Fruit fly (Drosophila melanogaster) whole organism, embryonic: Measurements from ENCODE around the gene Rpn9.
A peak's percentile ranks its signal among the peaks of the same experiment; 100 is the strongest.

ENCODE experiments used
- Antp ChIP-seq: fragments of 200-800 bp; sonication (Bioruptor generic); optimal IDR thresholded peaks from 3 replicates; lab custom pipeline; 2016; ENCODE audit warnings: missing biosample characterization, missing genetic modification characterization
- B-H2 ChIP-seq: fragments of 200-800 bp; sonication (Bioruptor generic); optimal IDR thresholded peaks from 2 replicates; lab custom pipeline; 2018; ENCODE audit warnings: missing biosample characterization, mild to moderate bottlenecking, missing genetic modification characterization
- Bdp1 ChIP-seq: fragments of 200-800 bp; sonication (Bioruptor generic); optimal IDR thresholded peaks from 3 replicates; lab custom pipeline; 2016; ENCODE audit warnings: missing biosample characterization, missing genetic modification characterization
- Bteb2 ChIP-seq: fragments of 200-800 bp; sonication (Bioruptor generic); optimal IDR thresholded peaks from 2 replicates; lab custom pipeline; 2016; ENCODE audit warnings: missing biosample characterization, missing genetic modification characterization
- CG11085 ChIP-seq: fragments of 200-800 bp; sonication (Bioruptor generic); IDR thresholded peaks from 2 replicates; pipeline ENCODE4 v1.3.6; 2022; ENCODE audit warnings: missing biosample characterization, missing genetic modification characterization
- CG11398 ChIP-seq: fragments of 200-800 bp; sonication (Bioruptor generic); optimal IDR thresholded peaks from 2 replicates; lab custom pipeline; 2016; ENCODE audit warnings: missing biosample characterization, missing genetic modification characterization
- CG11723 ChIP-seq: fragments of 200-800 bp; sonication (Bioruptor generic); optimal IDR thresholded peaks from 2 replicates; lab custom pipeline; 2017; ENCODE audit warnings: missing biosample characterization, mild to moderate bottlenecking, missing genetic modification characterization
- CG1233 ChIP-seq: fragments of 200-800 bp; sonication (Bioruptor generic); optimal IDR thresholded peaks from 4 replicates; lab custom pipeline; 2018; ENCODE audit warnings: missing biosample characterization, mild to moderate bottlenecking, missing genetic modification characterization
- CG17186 ChIP-seq: fragments of 200-800 bp; sonication (Bioruptor generic); optimal IDR thresholded peaks from 3 replicates; lab custom pipeline; 2017; ENCODE audit warnings: missing biosample characterization, missing genetic modification reagents, missing genetic modification characterization
- CG17328 ChIP-seq: fragments of 200-800 bp; sonication (Bioruptor generic); IDR thresholded peaks from 2 replicates; pipeline ENCODE4 v1.3.6; 2022; ENCODE audit warnings: missing biosample characterization, missing genetic modification characterization
- CG17361 ChIP-seq: fragments of 200-800 bp; sonication (Bioruptor generic); IDR thresholded peaks from 3 replicates; pipeline ENCODE4 v1.3.6; 2022; ENCODE audit warnings: missing biosample characterization, missing genetic modification characterization
- CG2120 ChIP-seq: fragments of 200-800 bp; sonication (Bioruptor generic); optimal IDR thresholded peaks from 3 replicates; lab custom pipeline; 2016; ENCODE audit warnings: missing biosample characterization, missing genetic modification characterization
- CG2129 ChIP-seq: fragments of 200-800 bp; sonication (Bioruptor generic); IDR thresholded peaks from 2 replicates; pipeline ENCODE4 v1.3.6; 2022; ENCODE audit warnings: missing biosample characterization, missing genetic modification characterization; ENCODE audit not compliant: partially characterized antibody
- CG32772 ChIP-seq: fragments of 200-800 bp; sonication (Bioruptor generic); IDR thresholded peaks from 2 replicates; pipeline ENCODE4 v1.3.6; 2022; ENCODE audit warnings: missing biosample characterization, missing genetic modification characterization
- CG4730 ChIP-seq: fragments of 200-800 bp; sonication (Bioruptor generic); IDR thresholded peaks from 2 replicates; pipeline ENCODE4 v1.3.6; 2022; ENCODE audit warnings: missing biosample characterization, missing genetic modification characterization
- CG5953 ChIP-seq: fragments of 200-800 bp; sonication (Bioruptor generic); IDR thresholded peaks from 2 replicates; pipeline ENCODE4 v1.3.6; 2022; ENCODE audit warnings: missing biosample characterization, missing genetic modification characterization
- CG6272 ChIP-seq: fragments of 200-800 bp; sonication (Bioruptor generic); IDR thresholded peaks from 2 replicates; pipeline ENCODE4 v1.3.6; 2022; ENCODE audit warnings: missing biosample characterization, missing genetic modification characterization
- CG6689 ChIP-seq: fragments of 200-800 bp; sonication (Bioruptor generic); IDR thresholded peaks from 2 replicates; pipeline ENCODE4 v1.3.6; 2022; ENCODE audit warnings: missing biosample characterization, missing genetic modification characterization
- CG6791 ChIP-seq: fragments of 200-800 bp; sonication (Bioruptor generic); IDR thresholded peaks from 3 replicates; pipeline ENCODE4 v1.3.6; 2022; ENCODE audit warnings: missing biosample characterization, missing genetic modification characterization; ENCODE audit not compliant: partially characterized antibody
- CG7372 ChIP-seq: fragments of 200-800 bp; sonication (Bioruptor generic); IDR thresholded peaks from 2 replicates; pipeline ENCODE4 v1.3.6; 2022; ENCODE audit warnings: missing biosample characterization, missing genetic modification characterization
- CG8089 ChIP-seq: fragments of 200-800 bp; sonication (Bioruptor generic); optimal IDR thresholded peaks from 3 replicates; lab custom pipeline; 2016; ENCODE audit warnings: missing biosample characterization, missing genetic modification characterization
- CG9876 ChIP-seq: fragments of 200-800 bp; sonication (Bioruptor generic); optimal IDR thresholded peaks from 2 replicates; lab custom pipeline; 2016; ENCODE audit warnings: missing biosample characterization, missing genetic modification characterization
- Dad ChIP-seq: fragments of 200-800 bp; sonication (Bioruptor generic); optimal IDR thresholded peaks from 3 replicates; lab custom pipeline; 2016; ENCODE audit warnings: missing biosample characterization, missing genetic modification characterization
- Dfd ChIP-seq, 2 experiments: fragments of >200 bp; optimal IDR thresholded peaks; 2 replicates each; lab custom pipeline; 2017; ENCODE audit warnings: missing biosample characterization in 2 of 2, missing genetic modification characterization in 2 of 2
- Ets97D ChIP-seq: fragments of 200-800 bp; sonication (Bioruptor generic); optimal IDR thresholded peaks from 3 replicates; lab custom pipeline; 2016; ENCODE audit warnings: missing biosample characterization, missing genetic modification characterization
- HLH4C ChIP-seq: fragments of 200-800 bp; sonication (Bioruptor generic); IDR thresholded peaks from 3 replicates; pipeline ENCODE4 v1.3.6; 2022; ENCODE audit warnings: missing biosample characterization, missing genetic modification characterization; ENCODE audit not compliant: partially characterized antibody
- Lpt ChIP-seq: fragments of >200 bp; optimal IDR thresholded peaks from 2 replicates; lab custom pipeline; 2018; ENCODE audit warnings: missing biosample characterization, missing genetic modification characterization
- Opbp ChIP-seq: fragments of 200-800 bp; sonication (Bioruptor generic); IDR thresholded peaks from 3 replicates; pipeline ENCODE4 v1.3.6; 2022; ENCODE audit warnings: missing biosample characterization, missing genetic modification characterization; ENCODE audit not compliant: partially characterized antibody
- Ptx1 ChIP-seq: fragments of 200-800 bp; sonication (Bioruptor generic); IDR thresholded peaks from 2 replicates; pipeline ENCODE4 v1.3.6; 2022; ENCODE audit warnings: missing biosample characterization, missing genetic modification characterization
- Spps ChIP-seq: fragments of 200-800 bp; sonication (Bioruptor generic); optimal IDR thresholded peaks from 2 replicates; lab custom pipeline; 2018; ENCODE audit warnings: missing biosample characterization, mild to moderate bottlenecking, missing genetic modification characterization
- az2 ChIP-seq: fragments of 200-800 bp; sonication (Bioruptor generic); optimal IDR thresholded peaks from 3 replicates; lab custom pipeline; 2016; ENCODE audit warnings: missing biosample characterization, missing genetic modification characterization
- crp ChIP-seq, 2 experiments: fragments of 200-800 bp; sonication (Bioruptor generic); optimal IDR thresholded peaks; 2 replicates in 1 of 2; 3 replicates in 1 of 2; lab custom pipeline; 2017; ENCODE audit warnings: missing biosample characterization in 2 of 2, missing genetic modification characterization in 2 of 2, mild to moderate bottlenecking in 1 of 2, moderate library complexity in 1 of 2
- dan ChIP-seq: fragments of 200-800 bp; sonication (Bioruptor generic); IDR thresholded peaks from 2 replicates; pipeline ENCODE4 v1.3.6; 2022; ENCODE audit warnings: missing biosample characterization, missing genetic modification characterization
- dmrt99B ChIP-seq: fragments of 200-800 bp; sonication (Bioruptor generic); optimal IDR thresholded peaks from 2 replicates; lab custom pipeline; 2018; ENCODE audit warnings: missing biosample characterization, mild to moderate bottlenecking, missing genetic modification characterization, moderate library complexity
- esg ChIP-seq: fragments of 200-800 bp; sonication (Bioruptor generic); conservative IDR thresholded peaks from 2 replicates; pipeline ENCODE4 v1.3.6; 2022; ENCODE audit warnings: missing biosample characterization, missing genetic modification characterization
- gce ChIP-seq: fragments of 200-800 bp; sonication (Bioruptor generic); IDR thresholded peaks from 3 replicates; pipeline ENCODE4 v1.3.6; 2022; ENCODE audit warnings: missing biosample characterization, missing genetic modification characterization
- grau ChIP-seq: fragments of 200-800 bp; optimal IDR thresholded peaks from 3 replicates; lab custom pipeline; 2019; ENCODE audit warnings: missing biosample characterization, mild to moderate bottlenecking, missing genetic modification characterization, moderate library complexity
- grn ChIP-seq: fragments of 200-800 bp; sonication (Bioruptor generic); optimal IDR thresholded peaks from 3 replicates; lab custom pipeline; 2017; ENCODE audit warnings: missing biosample characterization, missing genetic modification characterization
- gsb-n ChIP-seq: fragments of 200-800 bp; sonication (Bioruptor generic); optimal IDR thresholded peaks from 3 replicates; lab custom pipeline; 2018; ENCODE audit warnings: missing biosample characterization, mild to moderate bottlenecking, missing genetic modification characterization
- ham ChIP-seq: fragments of 200-800 bp; sonication (Bioruptor generic); IDR thresholded peaks from 2 replicates; pipeline ENCODE4 v1.3.6; 2022; ENCODE audit warnings: missing biosample characterization, missing genetic modification characterization
- hbn ChIP-seq: fragments of 200-800 bp; sonication (Bioruptor generic); IDR thresholded peaks from 2 replicates; pipeline ENCODE4 v1.3.6; 2022; ENCODE audit warnings: missing biosample characterization, missing genetic modification characterization; ENCODE audit not compliant: partially characterized antibody
- hth ChIP-seq: fragments of >200 bp; optimal IDR thresholded peaks from 2 replicates; lab custom pipeline; 2017; ENCODE audit warnings: inconsistent platforms
- jumu ChIP-seq: fragments of 200-800 bp; sonication (Bioruptor generic); optimal IDR thresholded peaks from 3 replicates; lab custom pipeline; 2016; ENCODE audit warnings: missing biosample characterization, missing genetic modification characterization
- otp ChIP-seq: fragments of 200-800 bp; sonication (Bioruptor generic); IDR thresholded peaks from 3 replicates; pipeline ENCODE4, ENCODE4 v1.3.6; 2022; ENCODE audit warnings: missing biosample characterization, missing genetic modification characterization
- pan ChIP-seq, 4 experiments: fragments of >200 bp in 3 of 4; fragments of 200-800 bp in 1 of 4; sonication (Bioruptor generic) in 1 of 4; optimal IDR thresholded peaks in 3 of 4; IDR thresholded peaks in 1 of 4; 2 replicates each; pipeline versions ENCODE4 v1.3.6 to Lab custom; 2017 to 2022; ENCODE audit warnings: missing biosample characterization in 2 of 4, missing genetic modification characterization in 2 of 4, mixed read lengths in 1 of 4
- sd ChIP-seq: fragments of 200-800 bp; sonication (Bioruptor generic); optimal IDR thresholded peaks from 3 replicates; lab custom pipeline; 2018; ENCODE audit warnings: missing biosample characterization, mild to moderate bottlenecking, missing genetic modification characterization, moderate library complexity
- sr ChIP-seq: fragments of 200-800 bp; sonication (Bioruptor generic); IDR thresholded peaks from 3 replicates; pipeline ENCODE4 v1.3.6; 2022; ENCODE audit warnings: missing biosample characterization, missing genetic modification characterization
- ttk ChIP-seq: fragments of 200-800 bp; sonication (Bioruptor generic); IDR thresholded peaks from 2 replicates; pipeline ENCODE4 v2.1.2; 2022; ENCODE audit warnings: missing biosample characterization, missing genetic modification characterization
- unpg ChIP-seq: fragments of 200-800 bp; sonication (Bioruptor generic); optimal IDR thresholded peaks from 3 replicates; lab custom pipeline; 2018; ENCODE audit warnings: missing biosample characterization, mild to moderate bottlenecking, missing genetic modification characterization, moderate library complexity
- wek ChIP-seq: fragments of 200-800 bp; sonication (Bioruptor generic); optimal IDR thresholded peaks from 3 replicates; lab custom pipeline; 2018; ENCODE audit warnings: missing biosample characterization, mild to moderate bottlenecking, missing genetic modification characterization, moderate library complexity
- zen2 ChIP-seq: fragments of 200-800 bp; sonication (Bioruptor generic); IDR thresholded peaks from 3 replicates; pipeline ENCODE4 v1.3.6; 2022; ENCODE audit warnings: missing biosample characterization, missing genetic modification characterization; ENCODE audit not compliant: partially characterized antibody

The Rpn9 gene

dm6 chr3R:23726740-23727139 lies 6.5 kb downstream of the Rpn9 start (continued):
- TF ChIP-seq CG5953: no peak; the same call in 1 of the 2 replicates
- TF ChIP-seq pan (optimal IDR thresholded peaks at IDR 0.05; lab: Kevin White, UChicago): no peak
- peak in 1 of 2 experiments; percentile 88 for TF ChIP-seq pan (GFP tag; optimal IDR thresholded peaks at IDR 0.05 in 1 of 2, IDR thresholded peaks at IDR 0.05 in 1 of 2)
- TF ChIP-seq CG17361 (GFP tag; lab: Robert Waterston, UW): peak; percentile 75
- no peak for TF ChIP-seq CG6791 (GFP tag; lab: Robert Waterston, UW)
- TF ChIP-seq CG9876 (GFP tag; lab: Kevin White, UChicago): peak; percentile 1
- peak; percentile 52 for TF ChIP-seq Bdp1
- peak; percentile 82 for TF ChIP-seq unpg
- TF ChIP-seq CG11085 (GFP tag; lab: Robert Waterston, UW): peak; percentile 62; the same call in 1 of the 2 replicates
- TF ChIP-seq crp (GFP tag; optimal IDR thresholded peaks at IDR 0.05; lab: Kevin White, UChicago): peak in 1 of 2 experiments; percentile 8
- TF ChIP-seq gsb-n: peak; percentile 4
- TF ChIP-seq hbn: no peak
- peak; percentile 13 for TF ChIP-seq CG8089 (GFP tag; lab: Kevin White, UChicago)
- TF ChIP-seq dmrt99B (tag; lab: Kevin White, UChicago): peak; percentile 84
- TF ChIP-seq hth (lab: Kevin White, UChicago): no peak
- TF ChIP-seq CG6272 (GFP tag; lab: Robert Waterston, UW): peak; percentile 43; the same call in 1 of the 2 replicates
- peak; percentile 64 for TF ChIP-seq ttk (GFP tag; lab: Robert Waterston, UW)
- TF ChIP-seq Spps (tag; lab: Kevin White, UChicago): peak; percentile 23
- TF ChIP-seq CG11723 (GFP tag; lab: Kevin White, UChicago): peak; percentile 36
- peak; percentile 72 for TF ChIP-seq CG4730 (GFP tag; lab: Robert Waterston, UW)
- TF ChIP-seq wek (GFP tag; lab: Kevin White, UChicago): no peak
- TF ChIP-seq CG1233 (GFP tag; lab: Kevin White, UChicago): peak; percentile 70
- TF ChIP-seq Ets97D (GFP tag; lab: Kevin White, UChicago): peak; percentile 24
- TF ChIP-seq CG6689 (GFP tag; lab: Robert Waterston, UW): peak; percentile 75
- peak; percentile 81 for TF ChIP-seq sd
- no peak for TF ChIP-seq HLH4C (GFP tag; lab: Robert Waterston, UW)
- TF ChIP-seq CG2120: peak; percentile 95
- TF ChIP-seq esg (GFP tag; lab: Robert Waterston, UW): peak; percentile 70
- TF ChIP-seq CG2129 (GFP tag; lab: Robert Waterston, UW): no peak
- peak; percentile 3 for TF ChIP-seq CG11398
- peak; percentile 86 for TF ChIP-seq Ptx1
- TF ChIP-seq zen2 (GFP tag; lab: Robert Waterston, UW): no peak
- peak; percentile 35 for TF ChIP-seq jumu (GFP tag; lab: Kevin White, UChicago)
- TF ChIP-seq Antp (GFP tag; lab: Kevin White, UChicago): peak; percentile 49
- TF ChIP-seq otp (GFP tag; lab: Robert Waterston, UW): peak; percentile 79; the same call in 2 of the 3 replicates
- no peak for TF ChIP-seq gce
- TF ChIP-seq CG17186 (GFP tag; lab: Kevin White, UChicago): no peak
- peak; percentile 81 for TF ChIP-seq CG7372 (GFP tag; lab: Robert Waterston, UW)
- TF ChIP-seq B-H2 (GFP tag; lab: Kevin White, UChicago): peak; percentile 57
- TF ChIP-seq CG17328 (GFP tag; lab: Robert Waterston, UW): peak; percentile 67
- TF ChIP-seq ham (GFP tag; lab: Robert Waterston, UW): peak; percentile 75; the same call in 1 of the 2 replicates
- no peak for TF ChIP-seq Opbp (GFP tag; lab: Robert Waterston, UW)
- peak; percentile 87 for TF ChIP-seq grau (tag; lab: Kevin White, UChicago)
- TF ChIP-seq az2: peak; percentile 59
- TF ChIP-seq CG32772 (GFP tag; lab: Robert Waterston, UW): peak; percentile 68; the same call in 1 of the 2 replicates
- peak; percentile 19; the same call in 1 of the 3 replicates for TF ChIP-seq sr (GFP tag; lab: Robert Waterston, UW)
- no peak for TF ChIP-seq dan (GFP tag; lab: Robert Waterston, UW)
- peak; percentile 42 for TF ChIP-seq Dad (GFP tag; lab: Kevin White, UChicago)
- TF ChIP-seq Dfd (GFP tag; optimal IDR thresholded peaks at IDR 0.05; lab: Kevin White, UChicago): no peak
- no peak for TF ChIP-seq Lpt (GFP tag; lab: Kevin White, UChicago)
- no peak for TF ChIP-seq grn (GFP tag; lab: Kevin White, UChicago)
- TF ChIP-seq Bteb2 (GFP tag; lab: Kevin White, UChicago): peak; percentile 75
